Worm (Caenorhabditis elegans): Measurements from ENCODE around the gene daf-7.
A peak's percentile ranks its signal among the peaks of the same experiment; 100 is the strongest.

daf-7 gene

ce11 chrIII:856908-857307, 45.3 kb downstream of the daf-7 start:
- TF ChIP-seq C34B4.2 (tag; optimal IDR thresholded peaks at IDR 0.05) (no peak), tbx-2 (tag; optimal IDR thresholded peaks at IDR 0.05) (no peak)

- TF ChIP-seq hlh-17 (GFP tag; optimal IDR thresholded peaks at IDR 0.05; ENCODE audit: borderline replicate concordance) = no peak
- TF ChIP-seq pqm-1 (tag; optimal IDR thresholded peaks at IDR 0.05) = no peak
- TF ChIP-seq elt-3 (tag; optimal IDR thresholded peaks at IDR 0.05) = no peak
- no peak for TF ChIP-seq ztf-4 (tag; optimal IDR thresholded peaks at IDR 0.05)
- TF ChIP-seq sptf-1 (tag; optimal IDR thresholded peaks at IDR 0.05) = no peak
- TF ChIP-seq lsy-2 (tag; optimal IDR thresholded peaks at IDR 0.05) = no peak
- no peak for TF ChIP-seq ceh-8 (GFP tag; optimal IDR thresholded peaks at IDR 0.05)
- TF ChIP-seq nhr-71 (tag; optimal IDR thresholded peaks at IDR 0.05) = no peak
- TF ChIP-seq fkh-4 (tag; optimal IDR thresholded peaks at IDR 0.05; ENCODE audit: borderline replicate concordance) = no peak
- TF ChIP-seq lir-3 (tag; optimal IDR thresholded peaks at IDR 0.05; ENCODE audit: poor library complexity) = no peak
Observed at ce11 chrIII:859898-860297, 48.3 kb downstream of the daf-7 start, which contains the start of gene exos-4.2. Gene exos-4.2 (plus strand): TSS chrIII:860198.

- no peak for TF ChIP-seq nhr-237 (tag; optimal IDR thresholded peaks at IDR 0.05)
- peak; percentile 41 for TF ChIP-seq skn-1 (tag; optimal IDR thresholded peaks at IDR 0.05)
- TF ChIP-seq unc-86 (tag; optimal IDR thresholded peaks at IDR 0.05) = no peak
- peak; percentile 11 for TF ChIP-seq nhr-71 (tag; optimal IDR thresholded peaks at IDR 0.05)
- peak; percentile 8 for TF ChIP-seq irx-1 (tag; optimal IDR thresholded peaks at IDR 0.05)
- peak; percentile 13 for TF ChIP-seq nhr-20 (tag; optimal IDR thresholded peaks at IDR 0.05)
- no peak for TF ChIP-seq efl-1 (optimal IDR thresholded peaks at IDR 0.05)
- TF ChIP-seq efl-1 (GFP tag; optimal IDR thresholded peaks at IDR 0.05 in 1 of 2) = peak; percentile 16 to 84
- peak; percentile 10 for TF ChIP-seq fos-1 (tag; optimal IDR thresholded peaks at IDR 0.05)
- no peak for TF ChIP-seq elt-3 (tag; optimal IDR thresholded peaks at IDR 0.05)
- peak; percentile 66 for TF ChIP-seq blmp-1 (tag; optimal IDR thresholded peaks at IDR 0.05)
- TF ChIP-seq lin-35 (GFP tag; optimal IDR thresholded peaks at IDR 0.05) = peak in 1 of 2 experiments; percentile 26
- peak in 1 of 3 experiments; percentile 26 for TF ChIP-seq dpl-1 (GFP tag; optimal IDR thresholded peaks at IDR 0.05)
Observed at ce11 chrIII:861819-862356, 50.2 kb downstream of the daf-7 start, which contains the start of gene arx-4. Gene arx-4 (plus strand): TSS chrIII:862306.

Measured in whole organism, L1 larva.